Fruit fly (Drosophila melanogaster): ENCODE data around the gene CG43450.

The CG43450 gene

DNA sequence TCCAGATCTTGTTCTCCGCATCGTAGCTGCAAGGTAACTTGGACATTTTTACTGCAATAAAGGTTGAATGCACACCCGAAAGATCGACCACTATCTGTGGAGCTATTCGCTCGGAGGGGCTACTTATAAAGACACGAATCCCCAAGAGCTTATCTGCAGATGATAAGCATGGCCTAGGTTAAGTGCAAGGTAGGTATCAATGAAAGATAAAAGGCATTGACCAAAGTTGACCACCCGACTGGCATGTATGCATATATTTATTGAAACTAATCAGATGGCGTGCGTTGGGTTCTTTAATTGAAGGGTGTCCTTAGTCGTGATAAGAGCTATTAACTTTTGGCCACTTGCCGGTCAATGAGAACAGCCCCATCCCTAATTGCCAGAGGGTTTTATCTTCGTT is 15.2 kb downstream of the CG43450 start, which contains the start of gene CG4830:
Gene CG4830, minus strand, starts transcription at position 101 of the 400 bp plus-strand sequence.
- no peak for TF ChIP-seq Dif (GFP tag; optimal IDR thresholded peaks at IDR 0.05; ENCODE audit: partially characterized antibody)
- no peak for TF ChIP-seq Hr78 (GFP tag; optimal IDR thresholded peaks at IDR 0.05)
- no peak for TF ChIP-seq Sp1 (GFP tag; optimal IDR thresholded peaks at IDR 0.05)
- no peak for TF ChIP-seq dsf (GFP tag; optimal IDR thresholded peaks at IDR 0.05; ENCODE audit: borderline replicate concordance)
- no peak for TF ChIP-seq foxo (GFP tag; optimal IDR thresholded peaks at IDR 0.05)
- TF ChIP-seq sage (GFP tag; optimal IDR thresholded peaks at IDR 0.05), result no peak
- no peak for TF ChIP-seq Hr83 (GFP tag; optimal IDR thresholded peaks at IDR 0.05; ENCODE audit: poor library complexity, severe bottlenecking)
- TF ChIP-seq CG32264 (GFP tag; optimal IDR thresholded peaks at IDR 0.05), result no peak

DNA sequence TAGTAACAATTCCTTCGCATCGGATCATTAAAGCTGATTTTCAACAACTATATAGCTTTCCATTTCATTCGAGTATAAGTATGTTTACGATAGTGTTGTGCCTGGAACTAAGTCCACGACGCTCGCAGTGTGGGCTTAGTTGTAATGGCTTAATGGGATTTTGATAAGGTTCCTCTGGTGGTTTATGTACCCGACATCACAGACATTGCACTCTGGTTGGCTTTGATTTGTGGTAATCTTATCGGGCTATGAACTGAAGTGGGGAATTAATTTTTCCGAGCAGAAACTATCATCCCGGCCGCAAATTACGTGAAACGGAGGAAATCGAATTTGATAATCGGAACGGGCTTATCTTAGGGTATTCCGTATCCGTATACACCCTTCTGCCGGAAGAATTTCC is 16.5 kb downstream of the CG43450 start:
- no peak for TF ChIP-seq Hr78 (GFP tag; optimal IDR thresholded peaks at IDR 0.05)
- no peak for TF ChIP-seq CG9705 (GFP tag; optimal IDR thresholded peaks at IDR 0.05)
- TF ChIP-seq Hr83 (GFP tag; optimal IDR thresholded peaks at IDR 0.05; ENCODE audit: poor library complexity, severe bottlenecking), result no peak
- TF ChIP-seq foxo (GFP tag; optimal IDR thresholded peaks at IDR 0.05), result no peak
- TF ChIP-seq Vsx2 (GFP tag; optimal IDR thresholded peaks at IDR 0.05; ENCODE audit: partially characterized antibody), result no peak
- TF ChIP-seq psq (GFP tag; optimal IDR thresholded peaks at IDR 0.05), result no peak
- no peak for TF ChIP-seq CG32264 (GFP tag; optimal IDR thresholded peaks at IDR 0.05)
- TF ChIP-seq dl (GFP tag; optimal IDR thresholded peaks at IDR 0.05; ENCODE audit: insufficient read depth in 1 of 2, partially characterized antibody in 2 of 2), result no peak
- no peak for TF ChIP-seq N (GFP tag; optimal IDR thresholded peaks at IDR 0.05)
- TF ChIP-seq jim (GFP tag; optimal IDR thresholded peaks at IDR 0.05), result no peak
- no peak for TF ChIP-seq fru (GFP tag; optimal IDR thresholded peaks at IDR 0.05)
- no peak for TF ChIP-seq OdsH (GFP tag; optimal IDR thresholded peaks at IDR 0.05)
- TF ChIP-seq dsf (GFP tag; optimal IDR thresholded peaks at IDR 0.05; ENCODE audit: borderline replicate concordance), result no peak
- no peak for TF ChIP-seq usp (GFP tag; optimal IDR thresholded peaks at IDR 0.05)
- no peak for TF ChIP-seq br (GFP tag; optimal IDR thresholded peaks at IDR 0.05)
- no peak for TF ChIP-seq Dfd (GFP tag; optimal IDR thresholded peaks at IDR 0.05)
- TF ChIP-seq HLH106 (tag; optimal IDR thresholded peaks at IDR 0.05), result no peak

DNA sequence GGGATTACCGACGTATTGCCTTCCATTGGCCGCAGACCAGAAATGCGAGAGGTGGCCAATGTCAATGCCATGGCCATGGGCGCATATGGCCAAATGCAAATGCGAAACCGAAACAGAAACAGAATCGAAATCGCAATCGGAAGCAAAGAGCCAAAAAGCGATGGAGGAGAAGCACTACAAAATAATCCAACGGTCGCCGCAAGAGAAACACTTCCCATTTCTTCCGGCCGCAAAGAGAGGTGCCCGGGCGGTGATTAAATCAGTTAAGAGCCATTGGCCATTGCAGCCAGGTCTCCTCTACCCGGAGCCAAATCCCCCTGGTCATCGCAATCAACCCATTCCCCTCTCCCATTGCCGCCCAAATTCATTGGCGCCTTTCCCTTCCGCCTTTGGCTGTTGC is 19.1 kb downstream of the CG43450 start, which contains the start of gene CG14742:
Gene CG14742, plus strand, starts transcription at position 301 of the 400 bp plus-strand sequence.
- TF ChIP-seq Sp1 (GFP tag; optimal IDR thresholded peaks at IDR 0.05) (no peak), GATAd (GFP tag; optimal IDR thresholded peaks at IDR 0.05) (no peak), Hr83 (GFP tag; optimal IDR thresholded peaks at IDR 0.05; ENCODE audit: poor library complexity, severe bottlenecking) (no peak), Dif (GFP tag; optimal IDR thresholded peaks at IDR 0.05; ENCODE audit: partially characterized antibody) (no peak), dmrt93B (GFP tag; optimal IDR thresholded peaks at IDR 0.05) (no peak), Hr78 (GFP tag; optimal IDR thresholded peaks at IDR 0.05) (no peak), jim (GFP tag; optimal IDR thresholded peaks at IDR 0.05) (no peak), rgr (GFP tag; optimal IDR thresholded peaks at IDR 0.05) (no peak), dl (GFP tag; optimal IDR thresholded peaks at IDR 0.05; ENCODE audit: insufficient read depth in 1 of 2, partially characterized antibody in 2 of 2) (no peak), psq (GFP tag; optimal IDR thresholded peaks at IDR 0.05) (no peak), N (GFP tag; optimal IDR thresholded peaks at IDR 0.05) (no peak), ey (GFP tag; optimal IDR thresholded peaks at IDR 0.05) (no peak), sage (GFP tag; optimal IDR thresholded peaks at IDR 0.05) (no peak)

DNA sequence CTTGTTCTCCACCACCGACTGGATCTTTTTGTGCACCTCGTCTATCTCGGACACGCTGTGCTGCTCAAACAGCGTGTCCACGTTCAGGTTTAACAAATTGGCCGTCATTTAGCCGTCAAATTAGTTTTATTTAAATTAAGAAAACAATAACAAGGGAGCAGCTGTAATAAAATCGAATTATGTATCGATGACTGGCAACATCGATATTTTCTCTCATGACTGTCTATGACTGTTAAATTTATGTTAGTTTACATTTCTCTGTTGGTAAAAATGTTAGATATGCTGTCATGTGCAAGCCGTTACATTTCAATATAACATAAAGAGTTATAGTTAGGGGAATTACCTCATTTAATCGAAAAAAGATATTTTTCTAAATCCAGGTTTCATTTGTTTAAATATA is 24.4 kb downstream of the CG43450 start, which contains the start of gene Cog1:
Gene Cog1, minus strand, starts transcription at position 190 of the 400 bp plus-strand sequence.
- no peak for TF ChIP-seq fru (GFP tag; optimal IDR thresholded peaks at IDR 0.05)
- peak in 1 of 2 experiments; percentile 14 for TF ChIP-seq foxo (GFP tag; optimal IDR thresholded peaks at IDR 0.05)
- no peak for TF ChIP-seq Jra (GFP tag; optimal IDR thresholded peaks at IDR 0.05)
- peak; percentile 27 for TF ChIP-seq CrebA (GFP tag; optimal IDR thresholded peaks at IDR 0.05; ENCODE audit: borderline replicate concordance)
- no peak for TF ChIP-seq pan (optimal IDR thresholded peaks at IDR 0.05)
- TF ChIP-seq sage (GFP tag; optimal IDR thresholded peaks at IDR 0.05), result no peak
- no peak for TF ChIP-seq lola (GFP tag; optimal IDR thresholded peaks at IDR 0.05)
- no peak for TF ChIP-seq brk (GFP tag; optimal IDR thresholded peaks at IDR 0.05)
- no peak for TF ChIP-seq Rel (GFP tag; optimal IDR thresholded peaks at IDR 0.05)
- peak; percentile 94 for TF ChIP-seq Rel (tag; optimal IDR thresholded peaks at IDR 0.05)
- TF ChIP-seq rgr (GFP tag; optimal IDR thresholded peaks at IDR 0.05), result no peak
- no peak for TF ChIP-seq woc (GFP tag; optimal IDR thresholded peaks at IDR 0.05)
- TF ChIP-seq Myc (optimal IDR thresholded peaks at IDR 0.05), result no peak
- TF ChIP-seq dl (GFP tag; optimal IDR thresholded peaks at IDR 0.05; ENCODE audit: insufficient read depth in 1 of 2, partially characterized antibody in 2 of 2), result no peak
- TF ChIP-seq OdsH (GFP tag; optimal IDR thresholded peaks at IDR 0.05), result no peak
- no peak for TF ChIP-seq h (GFP tag; optimal IDR thresholded peaks at IDR 0.05)
- no peak for TF ChIP-seq CG32264 (GFP tag; optimal IDR thresholded peaks at IDR 0.05)
- no peak for TF ChIP-seq tai (GFP tag; optimal IDR thresholded peaks at IDR 0.05)
- no peak for TF ChIP-seq Vsx2 (GFP tag; optimal IDR thresholded peaks at IDR 0.05; ENCODE audit: partially characterized antibody)

Data from whole organism, wandering third instar larva.